Fruit fly (Drosophila melanogaster): ENCODE results near the gene sloth2.

sloth2 gene

DNA sequence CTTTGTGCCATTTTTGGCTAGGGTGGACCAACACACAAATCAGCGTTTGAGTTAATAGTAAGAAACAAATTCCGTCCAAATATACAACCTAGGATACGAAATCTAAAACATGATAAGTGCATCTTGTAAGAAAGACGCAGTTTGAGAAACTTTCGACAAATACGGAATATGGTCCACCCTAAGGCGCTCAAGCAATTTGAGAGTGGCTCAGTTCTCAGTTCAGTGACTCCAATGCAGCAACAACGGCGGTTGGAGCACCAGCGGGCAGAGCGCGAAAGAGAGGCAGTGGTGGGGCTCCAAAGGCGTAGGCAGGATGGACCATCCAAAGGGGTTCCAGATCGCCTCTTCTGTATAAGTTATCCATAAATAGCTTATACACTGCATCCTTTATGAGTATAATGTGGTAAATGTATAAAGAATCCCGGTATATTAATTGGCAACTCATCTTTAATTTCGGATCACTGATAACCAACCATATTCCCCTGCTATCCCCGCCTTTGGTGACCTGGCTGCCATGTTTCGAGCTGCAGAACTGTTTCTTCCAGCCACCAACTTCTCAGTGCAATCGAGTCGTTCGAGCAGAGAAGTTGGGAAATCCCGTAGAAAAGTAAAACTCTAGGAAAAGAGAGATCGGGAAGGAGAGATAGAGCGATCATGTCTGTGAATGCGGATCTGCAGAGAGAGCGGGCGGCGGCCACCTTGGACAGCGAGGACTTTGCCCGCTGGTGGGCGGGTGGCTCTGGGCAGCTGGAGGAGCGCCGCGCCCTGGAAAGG lies 41.6 kb upstream of the sloth2 start, which contains the start of gene CG4586 (continued):
- TF ChIP-seq TFAM (GFP tag; optimal IDR thresholded peaks at IDR 0.05), result peak; percentile 76
- TF ChIP-seq CG14014 (GFP tag; IDR thresholded peaks at IDR 0.05), result peak; percentile 94
- TF ChIP-seq gce (GFP tag; IDR thresholded peaks at IDR 0.05), result peak; percentile 92
- peak; percentile 72 for TF ChIP-seq CG8359 (GFP tag; optimal IDR thresholded peaks at IDR 0.05; ENCODE audit: borderline replicate concordance)
- TF ChIP-seq mld (GFP tag; IDR thresholded peaks at IDR 0.05; ENCODE audit: partially characterized antibody), result no peak
- no peak for TF ChIP-seq gfzf (GFP tag; optimal IDR thresholded peaks at IDR 0.05)
- TF ChIP-seq H15 (GFP tag; IDR thresholded peaks at IDR 0.05), result peak; percentile 85
- peak; percentile 96 for TF ChIP-seq otp (GFP tag; IDR thresholded peaks at IDR 0.05)
- TF ChIP-seq CTCF (GFP tag; optimal IDR thresholded peaks at IDR 0.05), result peak; percentile 59
- TF ChIP-seq ase (GFP tag; IDR thresholded peaks at IDR 0.05), result peak; percentile 90
- peak; percentile 94 for TF ChIP-seq NC2β (GFP tag; optimal IDR thresholded peaks at IDR 0.05)
- TF ChIP-seq Lim3 (GFP tag; IDR thresholded peaks at IDR 0.05), result peak; percentile 58; the same call in 1 of the 2 replicates
- TF ChIP-seq CG4707 (GFP tag; optimal IDR thresholded peaks at IDR 0.05), result peak; percentile 86
- TF ChIP-seq CG10462 (GFP tag; optimal IDR thresholded peaks at IDR 0.05), result peak; percentile 90
- peak; percentile 97 for TF ChIP-seq caup (GFP tag; optimal IDR thresholded peaks at IDR 0.05; ENCODE audit: severe bottlenecking)
- TF ChIP-seq wek (GFP tag; optimal IDR thresholded peaks at IDR 0.05), result peak; percentile 94
- TF ChIP-seq ac (GFP tag; optimal IDR thresholded peaks at IDR 0.05), result peak; percentile 66
- peak; percentile 93 for TF ChIP-seq pho (GFP tag; optimal IDR thresholded peaks at IDR 0.05)
- peak; percentile 84 for TF ChIP-seq jumu (GFP tag; optimal IDR thresholded peaks at IDR 0.05)
- no peak for TF ChIP-seq dan (GFP tag; IDR thresholded peaks at IDR 0.05)
- peak; percentile 94 for TF ChIP-seq CG18764 (GFP tag; optimal IDR thresholded peaks at IDR 0.05)
- peak; percentile 77 for TF ChIP-seq CG11093 (GFP tag; IDR thresholded peaks at IDR 0.05)
- TF ChIP-seq disco-r (GFP tag; optimal IDR thresholded peaks at IDR 0.05), result peak; percentile 94
- TF ChIP-seq Myb (GFP tag; optimal IDR thresholded peaks at IDR 0.05), result peak; percentile 84
- TF ChIP-seq zfh1 (GFP tag; IDR thresholded peaks at IDR 0.05), result peak; percentile 91
- TF ChIP-seq Xbp1 (GFP tag; optimal IDR thresholded peaks at IDR 0.05), result peak; percentile 93
- TF ChIP-seq Sox100B (GFP tag; optimal IDR thresholded peaks at IDR 0.05), result peak; percentile 87
- TF ChIP-seq Trl (optimal IDR thresholded peaks at IDR 0.05), result no peak
- TF ChIP-seq Trl (GFP tag; optimal IDR thresholded peaks at IDR 0.05), result peak; percentile 94
- peak; percentile 95 for TF ChIP-seq CG8924 (tag; optimal IDR thresholded peaks at IDR 0.05)
- peak; percentile 94 for TF ChIP-seq crc (GFP tag; optimal IDR thresholded peaks at IDR 0.05)
- TF ChIP-seq lab (GFP tag; optimal IDR thresholded peaks at IDR 0.05), result peak; percentile 99
- peak; percentile 97 for TF ChIP-seq zfh2 (GFP tag; optimal IDR thresholded peaks at IDR 0.05)
- TF ChIP-seq CG3065 (GFP tag; optimal IDR thresholded peaks at IDR 0.05), result peak; percentile 90
- TF ChIP-seq dati (GFP tag; IDR thresholded peaks at IDR 0.05), result peak; percentile 81; the same call in 1 of the 2 replicates
- peak; percentile 87 for TF ChIP-seq gsb-n (tag; optimal IDR thresholded peaks at IDR 0.05)
- TF ChIP-seq Med (GFP tag), result peak; percentile 100
- TF ChIP-seq rib (GFP tag; IDR thresholded peaks at IDR 0.05), result peak; percentile 96
- TF ChIP-seq NFAT (GFP tag; IDR thresholded peaks at IDR 0.05), result peak; percentile 91
- peak; percentile 87 for TF ChIP-seq Ptx1 (GFP tag; IDR thresholded peaks at IDR 0.05)
- TF ChIP-seq CG10543 (GFP tag; optimal IDR thresholded peaks at IDR 0.05), result peak; percentile 83
- peak; percentile 91 for TF ChIP-seq trem (tag; optimal IDR thresholded peaks at IDR 0.05)
- peak; percentile 93 for TF ChIP-seq Dbx (GFP tag; IDR thresholded peaks at IDR 0.05)
- TF ChIP-seq CG7745 (tag; optimal IDR thresholded peaks at IDR 0.05), result no peak
- peak; percentile 93 for TF ChIP-seq en (GFP tag; optimal IDR thresholded peaks at IDR 0.05)
- peak; percentile 98 for TF ChIP-seq ci (GFP tag; IDR thresholded peaks at IDR 0.05)
- TF ChIP-seq CG7357 (GFP tag; IDR thresholded peaks at IDR 0.05), result peak; percentile 81
- TF ChIP-seq B-H1 (GFP tag; IDR thresholded peaks at IDR 0.05), result peak; percentile 93
- TF ChIP-seq hbn (GFP tag; IDR thresholded peaks at IDR 0.05; ENCODE audit: partially characterized antibody), result no peak
- TF ChIP-seq CG7372 (GFP tag; IDR thresholded peaks at IDR 0.05), result peak; percentile 89
- peak; percentile 82 for TF ChIP-seq p53 (GFP tag; optimal IDR thresholded peaks at IDR 0.05)
